Worm (Caenorhabditis elegans) whole organism, young adult: ENCODE measurements around the gene srx-5.
A peak's percentile ranks its signal among the peaks of the same experiment; 100 is the strongest.

Source experiments
- B0019.2 ChIP-seq: fragments of 200-800 bp; sonication (Bioruptor generic); conservative IDR thresholded peaks from 2 replicates; pipeline ENCODE4 v1.3.6; 2022; ENCODE audit warnings: missing genetic modification reagents, missing genetic modification characterization, missing compliant biosample characterization
- B0035.1 ChIP-seq: sonication (generic microtip); optimal IDR thresholded peaks from 2 replicates; lab custom pipeline; 2016; ENCODE audit warnings: missing genetic modification characterization, mild to moderate bottlenecking, missing compliant biosample characterization, missing genotype, missing genetic modification reagents
- B0261.1 ChIP-seq: sonication (generic microtip); optimal IDR thresholded peaks from 2 replicates; lab custom pipeline; 2016; ENCODE audit warnings: mild to moderate bottlenecking, missing genetic modification characterization, moderate library complexity, missing compliant biosample characterization
- B0336.3 ChIP-seq: fragments of 200-800 bp; sonication (Bioruptor generic); IDR thresholded peaks from 2 replicates; pipeline ENCODE4 v1.3.6; 2022; ENCODE audit warnings: missing genetic modification characterization, missing compliant biosample characterization
- F22D6.2 ChIP-seq: sonication (generic microtip); optimal IDR thresholded peaks from 2 replicates; lab custom pipeline; 2016; ENCODE audit warnings: mild to moderate bottlenecking, missing genetic modification characterization, missing compliant biosample characterization
- F33H1.4 ChIP-seq: fragments of 200-800 bp; sonication (Bioruptor generic); IDR thresholded peaks from 2 replicates; pipeline ENCODE4 v1.3.6; 2022; ENCODE audit warnings: missing genetic modification reagents, missing genetic modification characterization, missing compliant biosample characterization
- F39B2.1 ChIP-seq: fragments of 200-800 bp; sonication (Bioruptor generic); IDR thresholded peaks from 2 replicates; pipeline ENCODE4 v1.3.6; 2022; ENCODE audit warnings: missing genetic modification reagents, missing genetic modification characterization, missing compliant biosample characterization
- F49E8.2 ChIP-seq: sonication (generic microtip); optimal IDR thresholded peaks from 3 replicates; lab custom pipeline; 2017; ENCODE audit warnings: missing genetic modification characterization, mild to moderate bottlenecking, missing compliant biosample characterization, antibody characterized with exemption, moderate library complexity; ENCODE audit not compliant: insufficient read depth
- F52B5.7 ChIP-seq: sonication (generic microtip); optimal IDR thresholded peaks from 2 replicates; lab custom pipeline; 2016; ENCODE audit warnings: mild to moderate bottlenecking, missing genetic modification characterization, missing compliant biosample characterization
- F55B11.4 ChIP-seq: sonication (generic microtip); optimal IDR thresholded peaks from 2 replicates; lab custom pipeline; 2016; ENCODE audit warnings: missing compliant biosample characterization, missing genetic modification characterization, borderline replicate concordance; ENCODE audit not compliant: insufficient read depth
- F57C9.4 ChIP-seq: sonication (generic microtip); optimal IDR thresholded peaks from 2 replicates; lab custom pipeline; 2017; ENCODE audit warnings: mild to moderate bottlenecking, missing genetic modification characterization, missing compliant biosample characterization
- K11D2.4 ChIP-seq: fragments of 200-800 bp; sonication (Bioruptor generic); IDR thresholded peaks from 2 replicates; pipeline ENCODE4 v1.3.6; 2022; ENCODE audit warnings: missing genetic modification reagents, missing genetic modification characterization, missing compliant biosample characterization
- Y53F4B.3 ChIP-seq: fragments of 200-800 bp; sonication (Bioruptor generic); IDR thresholded peaks from 2 replicates; pipeline ENCODE4 v1.3.6; 2022; ENCODE audit warnings: missing genetic modification reagents, missing genetic modification characterization, missing compliant biosample characterization
- Y53G8AR.9 ChIP-seq: fragments of 200-800 bp; sonication (Bioruptor generic); conservative IDR thresholded peaks from 2 replicates; pipeline ENCODE4 v1.3.6; 2022; ENCODE audit warnings: missing genetic modification reagents, missing genetic modification characterization, missing compliant biosample characterization
- Y79H2A.3 ChIP-seq: fragments of 200-800 bp; sonication (Bioruptor generic); conservative IDR thresholded peaks from 2 replicates; pipeline ENCODE4 v1.3.6; 2022; ENCODE audit warnings: missing genetic modification reagents, missing genetic modification characterization, missing compliant biosample characterization
- akir-1 ChIP-seq: fragments of 200-800 bp; sonication (Bioruptor generic); optimal IDR thresholded peaks from 2 replicates; lab custom pipeline; 2018; ENCODE audit warnings: mild to moderate bottlenecking, missing genetic modification characterization, moderate library complexity, missing compliant biosample characterization
- ama-1 ChIP-seq, 3 experiments: fragments of 150-350 bp in 1 of 3; sonication (generic microtip) in 2 of 3; optimal IDR thresholded peaks; 2 replicates each; lab custom pipeline; 2014 to 2018; ENCODE audit warnings: missing biosample characterization in 2 of 3, missing genetic modification characterization in 2 of 3, missing genetic modification reagents in 2 of 3
- aptf-2 ChIP-seq: fragments of 200-800 bp; sonication (Bioruptor generic); conservative IDR thresholded peaks from 2 replicates; pipeline ENCODE4 v1.3.6; 2022; ENCODE audit warnings: missing genetic modification reagents, missing genetic modification characterization, missing compliant biosample characterization
- atf-7 ChIP-seq: sonication (generic microtip); optimal IDR thresholded peaks from 2 replicates; lab custom pipeline; 2017; ENCODE audit warnings: mild to moderate bottlenecking, missing genetic modification characterization, missing compliant biosample characterization
- attf-6 ChIP-seq: fragments of 200-800 bp; sonication (Bioruptor generic); IDR thresholded peaks from 2 replicates; pipeline ENCODE4 v1.3.6; 2022; ENCODE audit warnings: missing genetic modification reagents, missing genetic modification characterization, missing compliant biosample characterization
- bed-2 ChIP-seq: fragments of 200-800 bp; sonication (Bioruptor generic); IDR thresholded peaks from 2 replicates; pipeline ENCODE4 v1.3.6; 2022; ENCODE audit warnings: missing genetic modification reagents, missing genetic modification characterization, missing compliant biosample characterization
- ccch-3 ChIP-seq: fragments of 200-800 bp; sonication (Bioruptor generic); optimal IDR thresholded peaks from 2 replicates; lab custom pipeline; 2018; ENCODE audit warnings: mild to moderate bottlenecking, missing genetic modification characterization, missing compliant biosample characterization
- ceh-40 ChIP-seq: fragments of 200-800 bp; sonication (Bioruptor generic); IDR thresholded peaks from 2 replicates; pipeline ENCODE4 v1.3.6; 2022; ENCODE audit warnings: missing genetic modification characterization, missing compliant biosample characterization
- chd-7 ChIP-seq: sonication (generic microtip); optimal IDR thresholded peaks from 2 replicates; lab custom pipeline; 2016; ENCODE audit warnings: mild to moderate bottlenecking, missing genetic modification characterization, moderate library complexity, missing compliant biosample characterization
- dpl-1 ChIP-seq: fragments of 150-350 bp; optimal IDR thresholded peaks from 2 replicates; lab custom pipeline; 2014; ENCODE audit warnings: missing biosample characterization, missing genetic modification reagents, missing genetic modification characterization
- egrh-3 ChIP-seq: fragments of 200-800 bp; sonication (Bioruptor generic); IDR thresholded peaks from 2 replicates; pipeline ENCODE4 v1.3.6; 2022; ENCODE audit warnings: missing genetic modification reagents, missing genetic modification characterization, missing compliant biosample characterization
- lin-26 ChIP-seq: fragments of 200-800 bp; sonication (Bioruptor generic); IDR thresholded peaks from 2 replicates; pipeline ENCODE4 v1.3.6; 2022; ENCODE audit warnings: missing genetic modification reagents, missing genetic modification characterization, missing compliant biosample characterization
- lin-40 ChIP-seq: sonication (generic microtip); optimal IDR thresholded peaks from 2 replicates; lab custom pipeline; 2016; ENCODE audit warnings: missing genetic modification characterization, mild to moderate bottlenecking, missing compliant biosample characterization, missing genotype, missing genetic modification reagents
- lin-54 ChIP-seq: fragments of 200-800 bp; sonication (Bioruptor generic); optimal IDR thresholded peaks from 2 replicates; lab custom pipeline; 2018; ENCODE audit warnings: mild to moderate bottlenecking, missing genetic modification characterization, missing compliant biosample characterization
- lir-1 ChIP-seq: fragments of 200-800 bp; sonication (Bioruptor generic); conservative IDR thresholded peaks from 2 replicates; pipeline ENCODE4 v1.3.6; 2022; ENCODE audit warnings: missing genetic modification reagents, missing genetic modification characterization, missing compliant biosample characterization
- lsy-27 ChIP-seq: sonication (generic microtip); optimal IDR thresholded peaks from 2 replicates; lab custom pipeline; 2017; ENCODE audit warnings: missing genetic modification characterization, mild to moderate bottlenecking, missing compliant biosample characterization, antibody characterized with exemption, missing genotype, borderline replicate concordance; ENCODE audit not compliant: insufficient read depth
- mcd-1 ChIP-seq: fragments of 200-800 bp; sonication (Bioruptor generic); IDR thresholded peaks from 2 replicates; pipeline ENCODE4 v1.3.6; 2022; ENCODE audit warnings: missing genetic modification reagents, missing genetic modification characterization, missing compliant biosample characterization
- mxl-1 ChIP-seq: sonication (generic microtip); optimal IDR thresholded peaks from 2 replicates; lab custom pipeline; 2016; ENCODE audit warnings: missing genetic modification characterization, missing compliant biosample characterization
- nfyb-1 ChIP-seq: fragments of 200-800 bp; sonication (Bioruptor generic); IDR thresholded peaks from 2 replicates; pipeline ENCODE4 v1.3.6; 2022; ENCODE audit warnings: missing genetic modification reagents, missing genetic modification characterization, missing compliant biosample characterization
- nhr-179 ChIP-seq: sonication (generic microtip); optimal IDR thresholded peaks from 2 replicates; lab custom pipeline; 2016; ENCODE audit warnings: mild to moderate bottlenecking, missing genetic modification characterization, missing compliant biosample characterization
- pha-4 ChIP-seq: fragments of 150-350 bp; sonication (generic microtip); optimal IDR thresholded peaks from 2 replicates; lab custom pipeline; 2014; ENCODE audit warnings: missing biosample characterization, missing genetic modification reagents, missing genetic modification characterization
- rpc-1 ChIP-seq, 2 experiments: fragments of 150-350 bp in 1 of 2; sonication (generic microtip) in 1 of 2; optimal IDR thresholded peaks; 2 replicates each; lab custom pipeline; 2014 to 2018; ENCODE audit warnings: missing biosample characterization in 1 of 2, missing genetic modification characterization in 1 of 2, missing genetic modification reagents in 1 of 2, missing genotype in 1 of 2
- snpc-1.1 ChIP-seq: sonication (generic microtip); optimal IDR thresholded peaks from 2 replicates; lab custom pipeline; 2017; ENCODE audit warnings: missing genetic modification characterization, mild to moderate bottlenecking, missing compliant biosample characterization, antibody characterized with exemption, moderate library complexity, missing genotype, missing genetic modification reagents; ENCODE audit not compliant: insufficient read depth
- tbp1 ChIP-seq: fragments of 200-800 bp; sonication (Bioruptor generic); optimal IDR thresholded peaks from 2 replicates; lab custom pipeline; 2018; ENCODE audit warnings: mild to moderate bottlenecking, missing genetic modification characterization, missing compliant biosample characterization
- ztf-18 ChIP-seq: sonication (generic microtip); optimal IDR thresholded peaks from 2 replicates; lab custom pipeline; 2016; ENCODE audit warnings: missing genotype, mild to moderate bottlenecking, missing genetic modification characterization, missing compliant biosample characterization
- ztf-26 ChIP-seq: sonication (generic microtip); optimal IDR thresholded peaks from 2 replicates; lab custom pipeline; 2017; ENCODE audit warnings: missing genetic modification characterization, missing compliant biosample characterization
- ztf-28 ChIP-seq: fragments of 200-800 bp; sonication (Bioruptor generic); IDR thresholded peaks from 2 replicates; pipeline ENCODE4 v1.3.6; 2022; ENCODE audit warnings: missing genetic modification reagents, missing genetic modification characterization, missing compliant biosample characterization
- ztf-6 ChIP-seq: fragments of 200-800 bp; sonication (Bioruptor generic); IDR thresholded peaks from 2 replicates; pipeline ENCODE4 v1.3.6; 2022; ENCODE audit warnings: missing genetic modification reagents, missing genetic modification characterization, missing compliant biosample characterization

The srx-5 gene

DNA sequence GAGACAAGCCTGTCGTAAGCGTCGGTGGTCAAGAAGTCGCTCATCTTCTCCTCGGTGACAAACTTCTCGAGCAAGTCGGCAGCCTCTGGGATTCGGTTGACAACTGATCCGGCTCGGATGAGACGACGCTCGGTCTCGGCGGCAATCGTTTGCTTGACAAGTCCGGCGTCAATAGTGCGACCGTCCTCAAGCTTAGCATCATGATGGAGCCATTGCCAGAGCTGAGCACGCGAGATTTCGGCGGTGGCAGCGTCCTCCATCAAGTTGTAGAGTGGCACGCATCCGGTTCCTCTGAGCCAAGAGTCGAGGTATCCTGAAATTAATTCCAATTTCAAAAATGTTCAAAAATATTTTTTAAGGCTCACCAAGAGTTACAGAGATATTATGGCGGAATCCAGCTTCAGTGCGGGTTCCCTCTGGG is 24.6 kb downstream of the srx-5 start (continued):
- TF ChIP-seq ztf-28 (GFP tag; lab: Robert Waterston, UW) (peak; percentile 48; the same call in 1 of the 2 replicates), lin-54 (GFP tag; lab: Kevin White, UChicago) (no peak), bed-2 (no peak), F49E8.2 (tag; lab: Kevin White, UChicago) (no peak), atf-7 (tag; lab: Kevin White, UChicago) (no peak), B0336.3 (GFP tag; lab: Robert Waterston, UW) (peak; percentile 6), B0261.1 (tag; lab: Kevin White, UChicago) (no peak), ccch-3 (GFP tag; lab: Kevin White, UChicago) (peak; percentile 28), B0019.2 (GFP tag; lab: Robert Waterston, UW) (no peak), F33H1.4 (GFP tag; lab: Robert Waterston, UW) (no peak), tbp1 (GFP tag; lab: Kevin White, UChicago) (no peak), F57C9.4 (tag; lab: Kevin White, UChicago) (no peak), mxl-1 (tag; lab: Kevin White, UChicago) (no peak), Y53F4B.3 (GFP tag; lab: Robert Waterston, UW) (0 out of 2 replicates have a peak, but pooled peaks have one; percentile 6), F52B5.7 (tag; lab: Kevin White, UChicago) (no peak), chd-7 (tag; lab: Kevin White, UChicago) (no peak), F39B2.1 (no peak), dpl-1 (no peak), mcd-1 (GFP tag; lab: Robert Waterston, UW) (no peak), nhr-179 (tag; lab: Kevin White, UChicago) (no peak), F22D6.2 (no peak), ama-1 (optimal IDR thresholded peaks at IDR 0.05; lab: Kevin White, UChicago) (no peak), ama-1 (GFP tag; optimal IDR thresholded peaks at IDR 0.05; lab: Kevin White, UChicago) (no peak), lin-40 (no peak), K11D2.4 (GFP tag; lab: Robert Waterston, UW) (no peak), snpc-1.1 (tag; lab: Kevin White, UChicago) (no peak), egrh-3 (peak; percentile 62; the same call in 1 of the 2 replicates), B0035.1 (tag; lab: Kevin White, UChicago) (no peak), akir-1 (no peak), aptf-2 (GFP tag; lab: Robert Waterston, UW) (no peak), lin-26 (GFP tag; lab: Robert Waterston, UW) (peak; percentile 60), nfyb-1 (GFP tag; lab: Robert Waterston, UW) (no peak), F55B11.4 (tag; lab: Kevin White, UChicago) (no peak), ceh-40 (GFP tag; lab: Robert Waterston, UW) (no peak), ztf-18 (tag; lab: Kevin White, UChicago) (no peak), rpc-1 (optimal IDR thresholded peaks at IDR 0.05; lab: Kevin White, UChicago) (no peak), rpc-1 (tag; optimal IDR thresholded peaks at IDR 0.05; lab: Kevin White, UChicago) (no peak), ztf-26 (tag; lab: Kevin White, UChicago) (no peak), lir-1 (GFP tag; lab: Robert Waterston, UW) (no peak), ztf-6 (GFP tag; lab: Robert Waterston, UW) (no peak), pha-4 (no peak), lsy-27 (tag; lab: Kevin White, UChicago) (no peak), Y79H2A.3 (GFP tag; lab: Robert Waterston, UW) (no peak), Y53G8AR.9 (GFP tag; lab: Robert Waterston, UW) (no peak; the same call in 1 of the 2 replicates), attf-6 (GFP tag; lab: Robert Waterston, UW) (no peak)
- TF ChIP-seq, all 124 proteins: peak for 12
